Fruit fly (Drosophila melanogaster) whole organism, pupa: ENCODE results near the gene CG31278.

Source experiments
- CG10348 ChIP-seq: fragments of 200-800 bp; sonication (Bioruptor generic); IDR thresholded peaks from 2 replicates; pipeline ENCODE4 v1.3.6; 2022; ENCODE audit warnings: missing biosample characterization, missing genetic modification characterization
- CG12605 ChIP-seq: fragments of 200-800 bp; sonication (Bioruptor generic); IDR thresholded peaks from 2 replicates; pipeline ENCODE4 v1.3.6; 2022; ENCODE audit warnings: missing biosample characterization, missing genetic modification characterization
- CG13204 ChIP-seq: fragments of 200-800 bp; sonication (Bioruptor generic); optimal IDR thresholded peaks from 2 replicates; lab custom pipeline; 2018; ENCODE audit warnings: missing biosample characterization, mild to moderate bottlenecking, missing genetic modification characterization, moderate library complexity
- CG14655 ChIP-seq: fragments of 200-800 bp; sonication (Bioruptor generic); optimal IDR thresholded peaks from 3 replicates; lab custom pipeline; 2017; ENCODE audit warnings: mild to moderate bottlenecking, missing biosample characterization, missing genetic modification reagents, missing genetic modification characterization
- CG15710 ChIP-seq: fragments of 200-800 bp; sonication (Bioruptor generic); optimal IDR thresholded peaks from 2 replicates; lab custom pipeline; 2018; ENCODE audit warnings: missing biosample characterization, mild to moderate bottlenecking, missing genetic modification characterization, moderate library complexity
- CG17806 ChIP-seq: fragments of 200-800 bp; sonication (Bioruptor generic); optimal IDR thresholded peaks from 2 replicates; lab custom pipeline; 2018; ENCODE audit warnings: missing biosample characterization, mild to moderate bottlenecking, missing genetic modification characterization, moderate library complexity
- CG32121 ChIP-seq: fragments of 200-800 bp; sonication (Bioruptor generic); IDR thresholded peaks from 2 replicates; pipeline ENCODE4 v1.3.6; 2022; ENCODE audit warnings: missing biosample characterization, missing genetic modification characterization
- CG34367 ChIP-seq: fragments of 200-800 bp; sonication (Bioruptor generic); optimal IDR thresholded peaks from 2 replicates; lab custom pipeline; 2018; ENCODE audit warnings: missing biosample characterization, mild to moderate bottlenecking, missing genetic modification characterization
- CG4496 ChIP-seq: fragments of 200-800 bp; sonication (Bioruptor generic); IDR thresholded peaks from 3 replicates; pipeline ENCODE4 v1.3.6; 2022; ENCODE audit warnings: missing biosample characterization, missing genetic modification characterization
- CG8159 ChIP-seq: fragments of 200-800 bp; sonication (Bioruptor generic); optimal IDR thresholded peaks from 3 replicates; lab custom pipeline; 2018; ENCODE audit warnings: missing biosample characterization, mild to moderate bottlenecking, missing genetic modification characterization, moderate library complexity
- CG8301 ChIP-seq: fragments of 200-800 bp; sonication (Bioruptor generic); optimal IDR thresholded peaks from 2 replicates; lab custom pipeline; 2018; ENCODE audit warnings: missing biosample characterization, mild to moderate bottlenecking, missing genetic modification characterization
- CG9948 ChIP-seq: fragments of 200-800 bp; sonication (Bioruptor generic); optimal IDR thresholded peaks from 2 replicates; lab custom pipeline; 2018; ENCODE audit warnings: missing biosample characterization, mild to moderate bottlenecking, missing genetic modification characterization, moderate library complexity
- D1 ChIP-seq: fragments of 200-800 bp; sonication (Bioruptor generic); optimal IDR thresholded peaks from 2 replicates; lab custom pipeline; 2018; ENCODE audit warnings: missing biosample characterization, mild to moderate bottlenecking, missing genetic modification characterization, moderate library complexity
- EcR ChIP-seq: fragments of 200-800 bp; sonication (Bioruptor generic); optimal IDR thresholded peaks from 3 replicates; lab custom pipeline; 2019; ENCODE audit warnings: missing biosample characterization, missing genetic modification characterization, mild to moderate bottlenecking, moderate library complexity, missing genetic modification reagents
- Ets98B ChIP-seq: fragments of 200-800 bp; sonication (Bioruptor generic); IDR thresholded peaks from 2 replicates; pipeline ENCODE4 v1.3.6; 2022; ENCODE audit warnings: missing biosample characterization, missing genetic modification characterization
- Pif1A ChIP-seq: fragments of 200-800 bp; sonication (Bioruptor generic); optimal IDR thresholded peaks from 3 replicates; lab custom pipeline; 2016; ENCODE audit warnings: missing biosample characterization, missing genetic modification characterization
- Pif1B ChIP-seq: fragments of 200-800 bp; sonication (Bioruptor generic); optimal IDR thresholded peaks from 3 replicates; lab custom pipeline; 2016; ENCODE audit warnings: missing biosample characterization, missing genetic modification characterization
- Snoo ChIP-seq: fragments of 200-800 bp; sonication (Bioruptor generic); optimal IDR thresholded peaks from 3 replicates; lab custom pipeline; 2017; ENCODE audit warnings: missing biosample characterization, mild to moderate bottlenecking, missing genetic modification characterization, inconsistent platforms
- fd96Ca ChIP-seq: fragments of 200-800 bp; sonication (Bioruptor generic); IDR thresholded peaks from 3 replicates; pipeline ENCODE4 v1.3.6; 2022; ENCODE audit warnings: missing biosample characterization, missing genetic modification characterization
- gl ChIP-seq: fragments of 200-800 bp; sonication (Bioruptor generic); optimal IDR thresholded peaks from 2 replicates; lab custom pipeline; 2018; ENCODE audit warnings: missing biosample characterization, mild to moderate bottlenecking, missing genetic modification characterization
- rn ChIP-seq: fragments of 200-800 bp; sonication (Bioruptor generic); IDR thresholded peaks from 2 replicates; pipeline ENCODE4 v1.3.6; 2022; ENCODE audit warnings: missing biosample characterization, missing genetic modification characterization

Gene CG31278

DNA sequence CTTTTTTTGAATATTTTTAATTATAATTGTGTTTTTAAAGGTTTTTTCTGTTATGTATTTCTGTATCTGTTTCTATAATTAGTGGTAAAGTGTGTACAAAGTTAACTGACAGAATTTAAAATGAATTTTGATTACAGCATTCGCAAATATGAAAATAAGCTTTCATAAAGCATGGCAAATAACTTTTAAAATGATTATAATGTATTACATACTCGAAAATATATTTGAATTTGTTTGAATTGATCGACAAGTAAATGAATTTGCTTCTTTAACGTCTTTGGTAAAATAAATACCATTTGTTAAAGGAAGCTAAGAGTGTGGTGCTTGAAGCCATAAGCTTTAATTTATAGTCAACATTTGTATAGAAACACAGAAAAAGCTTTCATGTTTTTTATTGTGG is 3.0 kb upstream of the CG31278 start, which contains the start of gene CG14689:
TSS of gene CG14689 (minus strand) at position 101 of the 400 bp plus-strand sequence.
- TF ChIP-seq CG17806 (tag; lab: Kevin White, UChicago) (no peak), Pif1B (GFP tag; lab: Kevin White, UChicago) (no peak), Snoo (tag; lab: Kevin White, UChicago) (no peak), CG9948 (tag; lab: Kevin White, UChicago) (no peak)
- TF ChIP-seq, all 21 proteins: peak for 0

dm6 chr3R:10709264-10709663 is 1.1 kb upstream of the CG31278 start, which contains the start of gene CG31373:
CG31373 (minus strand) TSS chr3R:10709364.
- TF ChIP-seq CG14655 (no peak), Snoo (tag; lab: Kevin White, UChicago) (no peak), CG10348 (GFP tag; lab: Robert Waterston, UW) (no peak), CG9948 (tag; lab: Kevin White, UChicago) (no peak), gl (tag; lab: Kevin White, UChicago) (no peak), CG8301 (tag; lab: Kevin White, UChicago) (no peak), Pif1B (GFP tag; lab: Kevin White, UChicago) (no peak), CG4496 (GFP tag; lab: Robert Waterston, UW) (no peak), rn (GFP tag; lab: Robert Waterston, UW) (no peak), CG15710 (tag; lab: Kevin White, UChicago) (no peak), Pif1A (no peak), D1 (tag; lab: Kevin White, UChicago) (no peak), CG13204 (GFP tag; lab: Kevin White, UChicago) (no peak), fd96Ca (GFP tag; lab: Robert Waterston, UW) (no peak)

dm6 chr3R:10706763-10707162 is 1.4 kb downstream of the CG31278 start, which contains the start of the genes CG31467 and CG14684:
CG31467 (minus strand) TSS chr3R:10706863.
CG14684 (plus strand) TSS chr3R:10706974.
- TF ChIP-seq CG34367 (no peak), CG15710 (tag; lab: Kevin White, UChicago) (no peak), CG8159 (tag; lab: Kevin White, UChicago) (no peak), CG32121 (GFP tag; lab: Robert Waterston, UW) (no peak)

- TF ChIP-seq Pif1B (GFP tag; lab: Kevin White, UChicago), result no peak
- no peak for TF ChIP-seq CG8301 (tag; lab: Kevin White, UChicago)
- no peak for TF ChIP-seq CG10348 (GFP tag; lab: Robert Waterston, UW)
- TF ChIP-seq CG12605 (GFP tag; lab: Robert Waterston, UW), result no peak
- no peak for TF ChIP-seq EcR (GFP tag; lab: Kevin White, UChicago)
- TF ChIP-seq Pif1A, result no peak
- no peak for TF ChIP-seq CG8159 (tag; lab: Kevin White, UChicago)
- TF ChIP-seq CG13204 (GFP tag; lab: Kevin White, UChicago), result no peak
- TF ChIP-seq CG17806 (tag; lab: Kevin White, UChicago), result no peak
- TF ChIP-seq gl (tag; lab: Kevin White, UChicago), result no peak
- no peak for TF ChIP-seq D1 (tag; lab: Kevin White, UChicago)
- TF ChIP-seq CG14655, result no peak
- no peak for TF ChIP-seq CG15710 (tag; lab: Kevin White, UChicago)
- no peak for TF ChIP-seq CG34367
Observed at dm6 chr3R:10704975-10705374, 3.2 kb downstream of the CG31278 start, which contains the start of gene CG31391. CG31391 (minus strand) TSS chr3R:10705075.

- no peak for TF ChIP-seq D1 (tag; lab: Kevin White, UChicago)
- no peak for TF ChIP-seq CG17806 (tag; lab: Kevin White, UChicago)
- TF ChIP-seq CG13204 (GFP tag; lab: Kevin White, UChicago), result no peak
- no peak for TF ChIP-seq Pif1B (GFP tag; lab: Kevin White, UChicago)
- TF ChIP-seq Ets98B, result no peak
- no peak for TF ChIP-seq Snoo (tag; lab: Kevin White, UChicago)
Observed at dm6 chr3R:10700638-10701037, 7.5 kb downstream of the CG31278 start.

dm6 chr3R:10699020-10699951 is 8.9 kb downstream of the CG31278 start:
- TF ChIP-seq CG14655 (no peak), Snoo (tag; lab: Kevin White, UChicago) (no peak), CG9948 (tag; lab: Kevin White, UChicago) (no peak), CG12605 (GFP tag; lab: Robert Waterston, UW) (no peak), D1 (tag; lab: Kevin White, UChicago) (no peak), CG8301 (tag; lab: Kevin White, UChicago) (no peak), CG17806 (tag; lab: Kevin White, UChicago) (no peak), rn (GFP tag; lab: Robert Waterston, UW) (no peak), Pif1B (GFP tag; lab: Kevin White, UChicago) (no peak), CG32121 (GFP tag; lab: Robert Waterston, UW) (no peak), CG10348 (GFP tag; lab: Robert Waterston, UW) (no peak), CG34367 (no peak), CG13204 (GFP tag; lab: Kevin White, UChicago) (no peak), CG8159 (tag; lab: Kevin White, UChicago) (no peak), gl (tag; lab: Kevin White, UChicago) (no peak), CG4496 (GFP tag; lab: Robert Waterston, UW) (no peak), Pif1A (no peak), fd96Ca (GFP tag; lab: Robert Waterston, UW) (no peak)
- TF ChIP-seq, all 21 proteins: peak for 0
